Worm (Caenorhabditis elegans) whole organism, young adult: Measurements from ENCODE around the gene Y7A5A.8.
A peak's percentile ranks its signal among the peaks of the same experiment; 100 is the strongest.

Experiments used
- B0336.3 ChIP-seq: fragments of 200-800 bp; sonication (Bioruptor generic); IDR thresholded peaks from 2 replicates; pipeline ENCODE4 v1.3.6; 2022; ENCODE audit warnings: missing genetic modification characterization, missing compliant biosample characterization
- D2030.7 ChIP-seq: fragments of 200-800 bp; sonication (Bioruptor generic); IDR thresholded peaks from 2 replicates; pipeline ENCODE4 v1.3.6; 2022; ENCODE audit warnings: missing genetic modification reagents, missing genetic modification characterization, missing compliant biosample characterization
- F10E7.11 ChIP-seq: sonication (generic microtip); optimal IDR thresholded peaks from 2 replicates; lab custom pipeline; 2017; ENCODE audit warnings: mild to moderate bottlenecking, missing genetic modification characterization, moderate library complexity, missing compliant biosample characterization
- F22D6.2 ChIP-seq: sonication (generic microtip); optimal IDR thresholded peaks from 2 replicates; lab custom pipeline; 2016; ENCODE audit warnings: mild to moderate bottlenecking, missing genetic modification characterization, missing compliant biosample characterization
- F33H1.4 ChIP-seq: fragments of 200-800 bp; sonication (Bioruptor generic); IDR thresholded peaks from 2 replicates; pipeline ENCODE4 v1.3.6; 2022; ENCODE audit warnings: missing genetic modification reagents, missing genetic modification characterization, missing compliant biosample characterization
- F49E8.2 ChIP-seq: sonication (generic microtip); optimal IDR thresholded peaks from 3 replicates; lab custom pipeline; 2017; ENCODE audit warnings: missing genetic modification characterization, mild to moderate bottlenecking, missing compliant biosample characterization, antibody characterized with exemption, moderate library complexity; ENCODE audit not compliant: insufficient read depth
- K11D2.4 ChIP-seq: fragments of 200-800 bp; sonication (Bioruptor generic); IDR thresholded peaks from 2 replicates; pipeline ENCODE4 v1.3.6; 2022; ENCODE audit warnings: missing genetic modification reagents, missing genetic modification characterization, missing compliant biosample characterization
- K12H6.12 ChIP-seq: fragments of 200-800 bp; sonication (Bioruptor generic); optimal IDR thresholded peaks from 2 replicates; lab custom pipeline; 2018; ENCODE audit warnings: mild to moderate bottlenecking, missing genetic modification characterization, missing compliant biosample characterization
- Y79H2A.3 ChIP-seq: fragments of 200-800 bp; sonication (Bioruptor generic); conservative IDR thresholded peaks from 2 replicates; pipeline ENCODE4 v1.3.6; 2022; ENCODE audit warnings: missing genetic modification reagents, missing genetic modification characterization, missing compliant biosample characterization
- Y95B8A.8 ChIP-seq: fragments of 200-800 bp; sonication (Bioruptor generic); IDR thresholded peaks from 2 replicates; pipeline ENCODE4 v1.3.6; 2022; ENCODE audit warnings: missing genetic modification reagents, missing genetic modification characterization, missing compliant biosample characterization
- akir-1 ChIP-seq: fragments of 200-800 bp; sonication (Bioruptor generic); optimal IDR thresholded peaks from 2 replicates; lab custom pipeline; 2018; ENCODE audit warnings: mild to moderate bottlenecking, missing genetic modification characterization, moderate library complexity, missing compliant biosample characterization
- atf-7 ChIP-seq: sonication (generic microtip); optimal IDR thresholded peaks from 2 replicates; lab custom pipeline; 2017; ENCODE audit warnings: mild to moderate bottlenecking, missing genetic modification characterization, missing compliant biosample characterization
- attf-5 ChIP-seq: fragments of 200-800 bp; sonication (Bioruptor generic); optimal IDR thresholded peaks from 2 replicates; lab custom pipeline; 2018; ENCODE audit warnings: mild to moderate bottlenecking, missing genetic modification characterization, missing compliant biosample characterization
- bed-1 ChIP-seq: fragments of 200-800 bp; sonication (Bioruptor generic); IDR thresholded peaks from 2 replicates; pipeline ENCODE4 v1.3.6; 2022; ENCODE audit warnings: missing genetic modification reagents, missing genetic modification characterization, missing compliant biosample characterization
- ccch-3 ChIP-seq: fragments of 200-800 bp; sonication (Bioruptor generic); optimal IDR thresholded peaks from 2 replicates; lab custom pipeline; 2018; ENCODE audit warnings: mild to moderate bottlenecking, missing genetic modification characterization, missing compliant biosample characterization
- cebp-2 ChIP-seq: fragments of 200-800 bp; sonication (Bioruptor generic); IDR thresholded peaks from 2 replicates; pipeline ENCODE4 v1.3.6; 2022; ENCODE audit warnings: missing genetic modification characterization, missing compliant biosample characterization
- ceh-100 ChIP-seq: fragments of 200-800 bp; sonication (Bioruptor generic); IDR thresholded peaks from 2 replicates; pipeline ENCODE4 v1.3.6; 2022; ENCODE audit warnings: missing genetic modification reagents, missing genetic modification characterization, missing compliant biosample characterization
- dpl-1 ChIP-seq: fragments of 150-350 bp; optimal IDR thresholded peaks from 2 replicates; lab custom pipeline; 2014; ENCODE audit warnings: missing biosample characterization, missing genetic modification reagents, missing genetic modification characterization
- efl-1 ChIP-seq: fragments of 150-350 bp; optimal IDR thresholded peaks from 2 replicates; lab custom pipeline; 2014; ENCODE audit warnings: missing biosample characterization, missing genetic modification reagents, missing genetic modification characterization
- egl-18 ChIP-seq: fragments of 200-800 bp; sonication (Bioruptor generic); IDR thresholded peaks from 2 replicates; pipeline ENCODE4 v1.3.6; 2022; ENCODE audit warnings: missing genetic modification reagents, missing genetic modification characterization, missing compliant biosample characterization
- ets-4 ChIP-seq: fragments of 200-800 bp; sonication (Bioruptor generic); optimal IDR thresholded peaks from 2 replicates; lab custom pipeline; 2018; ENCODE audit warnings: mild to moderate bottlenecking, missing genetic modification characterization, missing compliant biosample characterization
- hlh-26 ChIP-seq: fragments of 200-800 bp; sonication (Bioruptor generic); conservative IDR thresholded peaks from 2 replicates; pipeline ENCODE4 v1.3.6; 2022; ENCODE audit warnings: missing genetic modification reagents, missing genetic modification characterization, missing compliant biosample characterization
- hmg-1.2 ChIP-seq: fragments of 200-800 bp; sonication (Bioruptor generic); IDR thresholded peaks from 2 replicates; pipeline ENCODE4 v1.3.6; 2022; ENCODE audit warnings: missing genetic modification reagents, missing genetic modification characterization, missing compliant biosample characterization
- hrde-1 ChIP-seq: sonication (generic microtip); optimal IDR thresholded peaks from 2 replicates; lab custom pipeline; 2016; ENCODE audit warnings: missing genetic modification characterization, mild to moderate bottlenecking, missing compliant biosample characterization, moderate library complexity, missing genotype, missing genetic modification reagents, borderline replicate concordance
- hsf-1 ChIP-seq: fragments of 200-800 bp; sonication (Bioruptor generic); IDR thresholded peaks from 2 replicates; pipeline ENCODE4 v1.3.6; 2022; ENCODE audit warnings: missing genetic modification reagents, missing genetic modification characterization, missing compliant biosample characterization
- lag-1 ChIP-seq: fragments of 200-800 bp; sonication (Bioruptor generic); IDR thresholded peaks from 2 replicates; pipeline ENCODE4 v1.3.6; 2022; ENCODE audit warnings: missing genetic modification reagents, missing genetic modification characterization, missing compliant biosample characterization
- let-526 ChIP-seq: fragments of 200-800 bp; sonication (Bioruptor generic); IDR thresholded peaks from 2 replicates; pipeline ENCODE4 v1.3.6; 2022; ENCODE audit warnings: missing genetic modification reagents, missing genetic modification characterization, missing compliant biosample characterization
- lin-26 ChIP-seq: fragments of 200-800 bp; sonication (Bioruptor generic); IDR thresholded peaks from 2 replicates; pipeline ENCODE4 v1.3.6; 2022; ENCODE audit warnings: missing genetic modification reagents, missing genetic modification characterization, missing compliant biosample characterization
- lin-35 ChIP-seq, 3 experiments: fragments of 150-350 bp in 2 of 3; sonication (generic microtip) in 1 of 3; optimal IDR thresholded peaks; 2 replicates each; lab custom pipeline; 2014 to 2018; ENCODE audit warnings: missing biosample characterization in 3 of 3, missing genetic modification characterization in 3 of 3, missing genetic modification reagents in 3 of 3
- lin-40 ChIP-seq: sonication (generic microtip); optimal IDR thresholded peaks from 2 replicates; lab custom pipeline; 2016; ENCODE audit warnings: missing genetic modification characterization, mild to moderate bottlenecking, missing compliant biosample characterization, missing genotype, missing genetic modification reagents
- lir-1 ChIP-seq: fragments of 200-800 bp; sonication (Bioruptor generic); conservative IDR thresholded peaks from 2 replicates; pipeline ENCODE4 v1.3.6; 2022; ENCODE audit warnings: missing genetic modification reagents, missing genetic modification characterization, missing compliant biosample characterization
- lsy-27 ChIP-seq: sonication (generic microtip); optimal IDR thresholded peaks from 2 replicates; lab custom pipeline; 2017; ENCODE audit warnings: missing genetic modification characterization, mild to moderate bottlenecking, missing compliant biosample characterization, antibody characterized with exemption, missing genotype, borderline replicate concordance; ENCODE audit not compliant: insufficient read depth
- madf-8 ChIP-seq: fragments of 200-800 bp; sonication (Bioruptor generic); conservative IDR thresholded peaks from 2 replicates; pipeline ENCODE4 v1.3.6; 2022; ENCODE audit warnings: missing genetic modification reagents, missing genetic modification characterization, missing compliant biosample characterization
- mcd-1 ChIP-seq: fragments of 200-800 bp; sonication (Bioruptor generic); IDR thresholded peaks from 2 replicates; pipeline ENCODE4 v1.3.6; 2022; ENCODE audit warnings: missing genetic modification reagents, missing genetic modification characterization, missing compliant biosample characterization
- nfya-1 ChIP-seq: sonication (generic microtip); optimal IDR thresholded peaks from 2 replicates; lab custom pipeline; 2017; ENCODE audit warnings: antibody characterized with exemption, missing compliant biosample characterization, missing genetic modification characterization, borderline replicate concordance; ENCODE audit not compliant: insufficient read depth
- nhr-80 ChIP-seq: sonication (generic microtip); optimal IDR thresholded peaks from 2 replicates; lab custom pipeline; 2016; ENCODE audit warnings: missing genetic modification characterization, missing compliant biosample characterization
- pha-4 ChIP-seq: fragments of 150-350 bp; sonication (generic microtip); optimal IDR thresholded peaks from 2 replicates; lab custom pipeline; 2014; ENCODE audit warnings: missing biosample characterization, missing genetic modification reagents, missing genetic modification characterization
- sdz-38 ChIP-seq: sonication (generic microtip); optimal IDR thresholded peaks from 2 replicates; lab custom pipeline; 2016; ENCODE audit warnings: missing genotype, missing genetic modification characterization, missing compliant biosample characterization
- snpc-3.4 ChIP-seq: sonication (generic microtip); optimal IDR thresholded peaks from 2 replicates; lab custom pipeline; 2017; ENCODE audit warnings: missing genetic modification characterization, mild to moderate bottlenecking, missing compliant biosample characterization, antibody characterized with exemption, moderate library complexity, missing genotype, missing genetic modification reagents
- sptf-2 ChIP-seq: fragments of 200-800 bp; sonication (Bioruptor generic); optimal IDR thresholded peaks from 2 replicates; lab custom pipeline; 2018; ENCODE audit warnings: mild to moderate bottlenecking, missing genetic modification characterization, missing compliant biosample characterization
- tbp1 ChIP-seq: fragments of 200-800 bp; sonication (Bioruptor generic); optimal IDR thresholded peaks from 2 replicates; lab custom pipeline; 2018; ENCODE audit warnings: mild to moderate bottlenecking, missing genetic modification characterization, missing compliant biosample characterization
- tbx-9 ChIP-seq: sonication (generic microtip); optimal IDR thresholded peaks from 2 replicates; lab custom pipeline; 2016; ENCODE audit warnings: borderline replicate concordance, missing genetic modification characterization, inconsistent platforms, missing compliant biosample characterization
- unc-62 ChIP-seq: fragments of 150-350 bp; optimal IDR thresholded peaks from 2 replicates; lab custom pipeline; 2014; ENCODE audit warnings: missing biosample characterization, missing genetic modification reagents, missing genetic modification characterization
- ztf-3 ChIP-seq: fragments of 200-800 bp; sonication (Bioruptor generic); optimal IDR thresholded peaks from 2 replicates; lab custom pipeline; 2018; ENCODE audit warnings: mild to moderate bottlenecking, missing genetic modification characterization, missing compliant biosample characterization

Gene Y7A5A.8

ce11 chrX:15831537-15831936, 9.2 kb downstream of the Y7A5A.8 start:
- TF ChIP-seq snpc-3.4, result no peak
- no peak for TF ChIP-seq lin-35 (GFP tag; optimal IDR thresholded peaks at IDR 0.05; lab: Kevin White, UChicago)
- no peak for TF ChIP-seq F10E7.11 (tag; lab: Kevin White, UChicago)
- TF ChIP-seq Y95B8A.8, result no peak
- TF ChIP-seq tbp1 (GFP tag; lab: Kevin White, UChicago), result no peak
- TF ChIP-seq attf-5 (GFP tag; lab: Kevin White, UChicago), result no peak
- no peak for TF ChIP-seq madf-8
- TF ChIP-seq bed-1 (GFP tag; lab: Robert Waterston, UW), result no peak
- TF ChIP-seq F49E8.2, result no peak
- no peak for TF ChIP-seq ceh-100 (GFP tag; lab: Robert Waterston, UW)
- TF ChIP-seq akir-1 (GFP tag; lab: Kevin White, UChicago), result no peak
- no peak for TF ChIP-seq hrde-1 (tag; lab: Kevin White, UChicago)
- no peak for TF ChIP-seq dpl-1 (GFP tag; lab: Kevin White, UChicago)

- TF ChIP-seq nfya-1 (tag; lab: Kevin White, UChicago) (no peak), nhr-80 (tag; lab: Kevin White, UChicago) (peak; percentile 69)
These were observed 16.2 kb downstream of the Y7A5A.8 start, which contains the start of gene acox-1.6 for ce11 chrX:15838496-15838948. TSS of gene acox-1.6 (minus strand) at chrX:15838546.

ce11 chrX:15841086-15841622, 18.9 kb downstream of the Y7A5A.8 start, which contains the start of gene serp-1.1:
TSS of gene serp-1.1 (plus strand) at chrX:15841572.
- TF ChIP-seq lag-1, result peak; percentile 82; the same call in 1 of the 2 replicates
- peak; percentile 100 for TF ChIP-seq ets-4 (GFP tag; lab: Kevin White, UChicago)
- TF ChIP-seq cebp-2 (GFP tag; lab: Robert Waterston, UW), result peak; percentile 89; the same call in 1 of the 2 replicates
- TF ChIP-seq akir-1 (GFP tag; lab: Kevin White, UChicago), result peak; percentile 66
- peak; percentile 96 for TF ChIP-seq attf-5 (GFP tag; lab: Kevin White, UChicago)
- peak; percentile 97 for TF ChIP-seq K11D2.4
- peak; percentile 98 for TF ChIP-seq lin-40
- peak; percentile 92 for TF ChIP-seq ztf-3 (GFP tag; lab: Kevin White, UChicago)
- TF ChIP-seq F33H1.4 (GFP tag; lab: Robert Waterston, UW), result peak; percentile 48
- TF ChIP-seq sptf-2, result peak; percentile 59
- peak; percentile 100 for TF ChIP-seq atf-7 (tag; lab: Kevin White, UChicago)
- TF ChIP-seq unc-62 (GFP tag; lab: Kevin White, UChicago), result peak; percentile 64
- peak; percentile 95 for TF ChIP-seq mcd-1
- TF ChIP-seq hsf-1, result peak; percentile 64
- TF ChIP-seq hlh-26 (GFP tag; lab: Robert Waterston, UW), result no peak
- peak; percentile 86 for TF ChIP-seq lin-26 (GFP tag; lab: Robert Waterston, UW)
- peak; percentile 94 for TF ChIP-seq let-526
- TF ChIP-seq D2030.7 (GFP tag; lab: Robert Waterston, UW), result peak; percentile 39; the same call in 1 of the 2 replicates
- peak; percentile 97 for TF ChIP-seq B0336.3 (GFP tag; lab: Robert Waterston, UW)
- no peak for TF ChIP-seq F49E8.2
- TF ChIP-seq Y79H2A.3 (GFP tag; lab: Robert Waterston, UW), result no peak
- peak; percentile 87 for TF ChIP-seq hmg-1.2 (GFP tag; lab: Robert Waterston, UW)
- TF ChIP-seq F22D6.2 (tag; lab: Kevin White, UChicago), result peak; percentile 90
- no peak for TF ChIP-seq ccch-3 (GFP tag; lab: Kevin White, UChicago)
- peak; percentile 94 for TF ChIP-seq pha-4 (tag; lab: Kevin White, UChicago)
- TF ChIP-seq egl-18 (GFP tag; lab: Robert Waterston, UW), result peak; percentile 90
- TF ChIP-seq tbx-9, result no peak
- no peak for TF ChIP-seq sdz-38 (tag; lab: Kevin White, UChicago)
- no peak for TF ChIP-seq efl-1 (GFP tag; lab: Kevin White, UChicago)
- TF ChIP-seq K12H6.12 (tag; lab: Kevin White, UChicago), result peak; percentile 99
- no peak for TF ChIP-seq snpc-3.4
- TF ChIP-seq lsy-27 (tag; lab: Kevin White, UChicago), result no peak
- peak; percentile 90 for TF ChIP-seq lir-1 (GFP tag; lab: Robert Waterston, UW)
